Worm (Caenorhabditis elegans) whole organism, L1 larva: ENCODE measurements around the gene Y39C12A.9.

Experiments used
- egl-27 ChIP-seq, 2 experiments: fragments of 150-350 bp in 1 of 2; sonication (generic microtip); optimal IDR thresholded peaks; 3 replicates each; lab custom pipeline; 2017 to 2018; ENCODE audit warnings: missing biosample characterization in 2 of 2, missing genetic modification characterization in 2 of 2, missing genetic modification reagents in 2 of 2
- elt-3 ChIP-seq, 6 experiments: fragments of 150-350 bp in 1 of 6; sonication (generic microtip); optimal IDR thresholded peaks; 2 replicates each; lab custom pipeline; 2017 to 2018; ENCODE audit warnings: missing biosample characterization in 6 of 6, missing genetic modification characterization in 6 of 6, inconsistent platforms in 1 of 6
- fkh-10 ChIP-seq: sonication (generic microtip); optimal IDR thresholded peaks from 2 replicates; lab custom pipeline; 2017; ENCODE audit warnings: missing biosample characterization, missing genetic modification reagents, missing genetic modification characterization
- fos-1 ChIP-seq: fragments of 150-350 bp; optimal IDR thresholded peaks from 2 replicates; lab custom pipeline; 2014; ENCODE audit warnings: missing biosample characterization, missing genetic modification characterization
- nhr-28 ChIP-seq: fragments of 150-350 bp; optimal IDR thresholded peaks from 2 replicates; lab custom pipeline; 2014; ENCODE audit warnings: missing biosample characterization, missing genetic modification characterization
- nhr-71 ChIP-seq: sonication (generic microtip); optimal IDR thresholded peaks from 2 replicates; lab custom pipeline; 2016; ENCODE audit warnings: mild to moderate bottlenecking, missing genetic modification characterization, moderate library complexity, missing compliant biosample characterization
- snpc-4 ChIP-seq: fragments of 150-350 bp; optimal IDR thresholded peaks from 2 replicates; lab custom pipeline; 2014; ENCODE audit warnings: missing biosample characterization, missing genetic modification characterization
- unc-62 ChIP-seq: fragments of 150-350 bp; optimal IDR thresholded peaks from 2 replicates; lab custom pipeline; 2014; ENCODE audit warnings: missing biosample characterization, missing genetic modification reagents, missing genetic modification characterization
- ztf-11 ChIP-seq, 2 experiments: sonication (generic microtip); optimal IDR thresholded peaks; 2 replicates each; lab custom pipeline; 2016 to 2017; ENCODE audit warnings: missing genetic modification characterization in 2 of 2, missing biosample characterization in 1 of 2, missing compliant biosample characterization in 1 of 2

DNA sequence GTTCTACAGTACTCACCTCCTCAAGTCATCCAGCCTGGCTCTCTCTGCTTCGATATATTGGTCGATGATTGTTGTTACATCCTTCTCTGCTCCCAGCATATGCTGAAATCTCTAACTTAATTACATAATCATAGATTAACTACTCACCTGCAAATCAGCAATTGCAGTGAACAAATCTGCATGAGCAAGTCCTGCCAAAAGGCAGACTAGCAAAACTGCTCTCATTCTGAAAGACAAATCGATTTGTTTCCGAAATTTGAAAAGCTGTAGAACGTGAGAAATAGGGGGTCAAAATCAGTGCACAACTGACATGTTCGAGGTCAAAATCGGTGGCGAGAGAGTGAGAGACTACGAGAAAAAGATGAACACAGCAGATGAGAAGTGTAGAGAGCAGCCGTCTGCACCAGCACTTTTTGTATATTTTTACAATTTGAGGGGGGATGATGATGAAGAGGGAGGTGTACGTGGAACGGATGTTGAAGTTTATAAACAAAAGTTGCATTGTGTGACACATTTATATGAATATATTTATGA is 43.2 kb downstream of the Y39C12A.9 start, which contains the start of gene phy-2:
- TF ChIP-seq unc-62 (GFP tag; lab: Kevin White, UChicago): no peak
- no peak for TF ChIP-seq ztf-11 (tag; optimal IDR thresholded peaks at IDR 0.05; lab: Kevin White, UChicago)
- TF ChIP-seq elt-3 (tag; optimal IDR thresholded peaks at IDR 0.05; lab: Kevin White, UChicago): no peak
- no peak for TF ChIP-seq nhr-71
- TF ChIP-seq fos-1 (tag; lab: Kevin White, UChicago): no peak
- no peak for TF ChIP-seq fkh-10 (GFP tag; lab: Kevin White, UChicago)
- no peak for TF ChIP-seq egl-27 (tag; optimal IDR thresholded peaks at IDR 0.05; lab: Kevin White, UChicago)
- no peak for TF ChIP-seq snpc-4 (tag; lab: Kevin White, UChicago)
- TF ChIP-seq nhr-28 (tag; lab: Kevin White, UChicago): no peak
